Worm (Caenorhabditis elegans): ENCODE results near the gene scav-5.

ce11 chrX:9822173-9822572 is 36.0 kb upstream of the scav-5 start, which contains the start of gene dpy-22:
- TF ChIP-seq W03F9.2 (tag; optimal IDR thresholded peaks at IDR 0.05), result no peak
- no peak for TF ChIP-seq him-1 (tag; optimal IDR thresholded peaks at IDR 0.05)
- no peak for TF ChIP-seq dao-5 (tag; optimal IDR thresholded peaks at IDR 0.05)
